Worm (Caenorhabditis elegans) whole organism, midembryonic: ENCODE data around the gene T19H12.12.

Experiments
- cog-1 ChIP-seq: sonication (generic microtip); optimal IDR thresholded peaks from 2 replicates; lab custom pipeline; 2016; ENCODE audit warnings: missing genetic modification characterization, missing compliant biosample characterization
- flt-1 ChIP-seq: fragments of 200-800 bp; sonication (Bioruptor generic); IDR thresholded peaks from 2 replicates; pipeline ENCODE4 v1.3.6; 2022; ENCODE audit warnings: missing genetic modification characterization, missing compliant biosample characterization
- klf-2 ChIP-seq: fragments of 200-800 bp; sonication (Bioruptor generic); conservative IDR thresholded peaks from 2 replicates; pipeline ENCODE4 v1.3.6; 2022; ENCODE audit warnings: missing genetic modification reagents, missing genetic modification characterization, missing compliant biosample characterization
- ref-1 ChIP-seq: fragments of 200-800 bp; sonication (Bioruptor generic); conservative IDR thresholded peaks from 2 replicates; pipeline ENCODE4 v1.3.6; 2022; ENCODE audit warnings: missing genetic modification reagents, missing genetic modification characterization, missing compliant biosample characterization
- tab-1 ChIP-seq: fragments of 200-800 bp; sonication (Bioruptor generic); IDR thresholded peaks from 2 replicates; pipeline ENCODE4 v1.3.6; 2022; ENCODE audit warnings: missing genetic modification characterization, missing compliant biosample characterization
- ztf-23 ChIP-seq: fragments of 200-800 bp; sonication (Bioruptor generic); IDR thresholded peaks from 2 replicates; pipeline ENCODE4 v1.3.6; 2022; ENCODE audit warnings: missing genetic modification reagents, missing genetic modification characterization, missing compliant biosample characterization
- ztf-29 ChIP-seq: fragments of 200-800 bp; sonication (Bioruptor generic); IDR thresholded peaks from 2 replicates; pipeline ENCODE4 v1.3.6; 2022; ENCODE audit warnings: missing genetic modification reagents, missing genetic modification characterization, missing compliant biosample characterization

ce11 chrV:4864330-4864729 is 20.3 kb upstream of the T19H12.12 start:
- TF ChIP-seq tab-1 (no peak), flt-1 (GFP tag; lab: Robert Waterston, UW) (no peak), klf-2 (GFP tag; lab: Robert Waterston, UW) (no peak), ztf-23 (no peak), cog-1 (tag; lab: Kevin White, UChicago) (no peak), ref-1 (GFP tag; lab: Robert Waterston, UW) (no peak), ztf-29 (GFP tag; lab: Robert Waterston, UW) (no peak)
